Worm (Caenorhabditis elegans): ENCODE data around the gene Y39G8B.10.

DNA sequence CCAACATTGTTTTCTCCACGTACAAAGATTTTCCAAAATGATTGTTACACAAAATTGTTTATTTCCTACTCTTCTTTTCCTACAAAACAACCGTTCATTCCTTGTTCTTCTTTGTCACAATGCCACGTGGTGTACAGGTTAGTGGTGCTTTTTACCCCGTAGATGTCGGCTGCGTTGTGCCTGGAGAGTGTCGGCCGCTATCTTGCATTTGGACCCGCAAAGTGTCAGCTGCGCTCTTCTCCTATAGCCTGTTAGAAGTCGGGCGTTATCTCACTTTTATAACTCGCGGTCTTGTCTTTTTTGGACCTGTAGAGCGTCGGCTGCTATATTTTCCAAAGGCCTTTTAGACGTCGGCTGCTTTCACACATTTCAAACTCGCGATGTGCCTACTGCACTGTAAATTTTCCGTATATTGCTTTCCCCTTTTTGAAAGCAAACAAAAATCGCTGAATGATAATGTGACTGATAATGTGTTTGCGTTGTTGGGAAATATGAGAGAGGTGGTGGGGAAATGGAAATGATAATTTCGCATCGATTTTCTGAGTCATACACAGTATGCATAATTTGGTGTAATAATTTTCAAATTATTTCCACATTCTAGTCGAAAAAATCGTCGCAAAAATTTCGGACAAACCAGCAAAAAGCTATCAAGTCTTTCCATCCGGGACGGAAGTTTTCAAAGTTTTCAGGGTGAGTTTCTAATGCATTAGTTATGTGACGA lies 27.9 kb upstream of the Y39G8B.10 start, which contains the start of gene F01D5.8:
- TF ChIP-seq egl-27 (tag; optimal IDR thresholded peaks at IDR 0.05): no peak
- TF ChIP-seq nhr-12 (tag; optimal IDR thresholded peaks at IDR 0.05): no peak
- TF ChIP-seq ceh-16 (tag; optimal IDR thresholded peaks at IDR 0.05): no peak
